Fruit fly (Drosophila melanogaster) whole organism, embryonic: ENCODE data around the gene CG4009.

Experiments
- Aef1 ChIP-seq: fragments of 200-800 bp; sonication (Bioruptor generic); IDR thresholded peaks from 3 replicates; pipeline ENCODE4 v1.3.6; 2022; ENCODE audit warnings: missing biosample characterization, missing genetic modification characterization
- B-H2 ChIP-seq: fragments of 200-800 bp; sonication (Bioruptor generic); optimal IDR thresholded peaks from 2 replicates; lab custom pipeline; 2018; ENCODE audit warnings: missing biosample characterization, mild to moderate bottlenecking, missing genetic modification characterization
- CG11398 ChIP-seq: fragments of 200-800 bp; sonication (Bioruptor generic); optimal IDR thresholded peaks from 2 replicates; lab custom pipeline; 2016; ENCODE audit warnings: missing biosample characterization, missing genetic modification characterization
- CG12236 ChIP-seq: fragments of 200-800 bp; sonication (Bioruptor generic); optimal IDR thresholded peaks from 2 replicates; lab custom pipeline; 2016; ENCODE audit warnings: missing biosample characterization, missing genetic modification characterization
- CG12659 ChIP-seq: fragments of 200-800 bp; sonication (Bioruptor generic); optimal IDR thresholded peaks from 3 replicates; lab custom pipeline; 2017; ENCODE audit warnings: mild to moderate bottlenecking, missing biosample characterization, missing genetic modification reagents, missing genetic modification characterization
- CG12744 ChIP-seq: fragments of 200-800 bp; sonication (Bioruptor generic); optimal IDR thresholded peaks from 2 replicates; lab custom pipeline; 2016; ENCODE audit warnings: missing biosample characterization, missing genetic modification characterization
- CG13123 ChIP-seq: fragments of 200-800 bp; sonication (Bioruptor generic); optimal IDR thresholded peaks from 2 replicates; lab custom pipeline; 2016; ENCODE audit warnings: missing biosample characterization, missing genetic modification characterization
- CG15011 ChIP-seq: fragments of 200-800 bp; sonication (Bioruptor generic); optimal IDR thresholded peaks from 3 replicates; lab custom pipeline; 2018; ENCODE audit warnings: missing biosample characterization, mild to moderate bottlenecking, missing genetic modification characterization
- CG1792 ChIP-seq: fragments of 200-800 bp; sonication (Bioruptor generic); optimal IDR thresholded peaks from 2 replicates; lab custom pipeline; 2016; ENCODE audit warnings: missing biosample characterization, missing genetic modification characterization
- CG18619 ChIP-seq: fragments of 200-800 bp; sonication (Bioruptor generic); optimal IDR thresholded peaks from 3 replicates; lab custom pipeline; 2017; ENCODE audit warnings: missing biosample characterization, mild to moderate bottlenecking, missing genetic modification characterization
- CG2875 ChIP-seq: fragments of 200-800 bp; sonication (Bioruptor generic); optimal IDR thresholded peaks from 2 replicates; lab custom pipeline; 2017; ENCODE audit warnings: missing biosample characterization, mild to moderate bottlenecking, missing genetic modification characterization, missing genetic modification reagents
- CG3065 ChIP-seq: fragments of 200-800 bp; sonication (Bioruptor generic); optimal IDR thresholded peaks from 2 replicates; lab custom pipeline; 2016; ENCODE audit warnings: missing biosample characterization, missing genetic modification characterization
- CG3847 ChIP-seq: fragments of 200-800 bp; sonication (Bioruptor generic); IDR thresholded peaks from 2 replicates; pipeline ENCODE4 v1.3.6; 2022; ENCODE audit warnings: missing biosample characterization, missing genetic modification characterization
- CG6654 ChIP-seq: fragments of 200-800 bp; sonication (Bioruptor generic); optimal IDR thresholded peaks from 2 replicates; lab custom pipeline; 2017; ENCODE audit warnings: missing biosample characterization, mild to moderate bottlenecking, missing genetic modification characterization
- CG6765 ChIP-seq: fragments of 200-800 bp; sonication (Bioruptor generic); optimal IDR thresholded peaks from 3 replicates; lab custom pipeline; 2017; ENCODE audit warnings: missing biosample characterization, mild to moderate bottlenecking, missing genetic modification characterization
- CG6791 ChIP-seq: fragments of 200-800 bp; sonication (Bioruptor generic); IDR thresholded peaks from 3 replicates; pipeline ENCODE4 v1.3.6; 2022; ENCODE audit warnings: missing biosample characterization, missing genetic modification characterization; ENCODE audit not compliant: partially characterized antibody
- CG8089 ChIP-seq: fragments of 200-800 bp; sonication (Bioruptor generic); optimal IDR thresholded peaks from 3 replicates; lab custom pipeline; 2016; ENCODE audit warnings: missing biosample characterization, missing genetic modification characterization
- CG9727 ChIP-seq: fragments of 200-800 bp; sonication (Bioruptor generic); optimal IDR thresholded peaks from 3 replicates; lab custom pipeline; 2017; ENCODE audit warnings: missing biosample characterization, mild to moderate bottlenecking, missing genetic modification characterization
- CrebB ChIP-seq: fragments of 200-800 bp; sonication (Bioruptor generic); optimal IDR thresholded peaks from 3 replicates; lab custom pipeline; 2018; ENCODE audit warnings: missing biosample characterization, mild to moderate bottlenecking, missing genetic modification characterization
- D19A ChIP-seq: fragments of 200-800 bp; optimal IDR thresholded peaks from 3 replicates; lab custom pipeline; 2019; ENCODE audit warnings: missing biosample characterization, mild to moderate bottlenecking, missing genetic modification characterization, moderate library complexity
- E2f1 ChIP-seq: fragments of 200-800 bp; sonication (Bioruptor generic); IDR thresholded peaks from 2 replicates; pipeline ENCODE4 v1.3.6; 2022; ENCODE audit warnings: missing biosample characterization, missing genetic modification characterization
- Ets65A ChIP-seq: fragments of 200-800 bp; sonication (Bioruptor generic); peaks from one replicate; lab custom pipeline; 2016; ENCODE audit warnings: missing biosample characterization, missing genetic modification characterization
- H15 ChIP-seq: fragments of 200-800 bp; sonication (Bioruptor generic); IDR thresholded peaks from 3 replicates; pipeline ENCODE4 v1.3.6; 2022; ENCODE audit warnings: missing biosample characterization, missing genetic modification characterization
- HHEX ChIP-seq: fragments of 200-800 bp; sonication (Bioruptor generic); optimal IDR thresholded peaks from 3 replicates; lab custom pipeline; 2017; ENCODE audit warnings: missing biosample characterization, mild to moderate bottlenecking, missing genetic modification characterization, missing genetic modification reagents
- Lhr ChIP-seq: fragments of 200-800 bp; sonication (Bioruptor generic); optimal IDR thresholded peaks from 3 replicates; lab custom pipeline; 2017; ENCODE audit warnings: mild to moderate bottlenecking, missing biosample characterization, missing genetic modification reagents, missing genetic modification characterization
- Opbp ChIP-seq: fragments of 200-800 bp; sonication (Bioruptor generic); IDR thresholded peaks from 3 replicates; pipeline ENCODE4 v1.3.6; 2022; ENCODE audit warnings: missing biosample characterization, missing genetic modification characterization; ENCODE audit not compliant: partially characterized antibody
- PHDP ChIP-seq: fragments of 200-800 bp; sonication (Bioruptor generic); optimal IDR thresholded peaks from 3 replicates; lab custom pipeline; 2018; ENCODE audit warnings: missing biosample characterization, mild to moderate bottlenecking, missing genetic modification characterization, moderate library complexity
- Pdp1 ChIP-seq, 2 experiments: fragments of 200-800 bp; sonication (Bioruptor generic); optimal IDR thresholded peaks; 3 replicates each; lab custom pipeline; 2016; ENCODE audit warnings: missing biosample characterization in 2 of 2, missing genetic modification characterization in 2 of 2, mild to moderate bottlenecking in 1 of 2, moderate library complexity in 1 of 2
- Side ChIP-seq: fragments of 200-800 bp; sonication (Bioruptor generic); optimal IDR thresholded peaks from 2 replicates; lab custom pipeline; 2016; ENCODE audit warnings: missing biosample characterization, missing genetic modification characterization
- al ChIP-seq: fragments of 200-800 bp; sonication (Bioruptor generic); IDR thresholded peaks from 2 replicates; pipeline ENCODE4 v1.3.6; 2022; ENCODE audit warnings: missing biosample characterization, missing genetic modification characterization
- bab2 ChIP-seq: fragments of 200-800 bp; sonication (Bioruptor generic); optimal IDR thresholded peaks from 2 replicates; lab custom pipeline; 2016; ENCODE audit warnings: missing biosample characterization, missing genetic modification characterization
- bigmax ChIP-seq: fragments of 200-800 bp; sonication (Bioruptor generic); optimal IDR thresholded peaks from 2 replicates; lab custom pipeline; 2018; ENCODE audit warnings: missing biosample characterization, mild to moderate bottlenecking, missing genetic modification characterization
- cg ChIP-seq: fragments of 200-800 bp; sonication (Bioruptor generic); optimal IDR thresholded peaks from 3 replicates; lab custom pipeline; 2019; ENCODE audit warnings: missing biosample characterization, mild to moderate bottlenecking, missing genetic modification characterization, moderate library complexity
- chm ChIP-seq: fragments of 200-800 bp; sonication (Bioruptor generic); IDR thresholded peaks from 2 replicates; pipeline ENCODE4 v1.3.6; 2022; ENCODE audit warnings: missing biosample characterization, missing genetic modification characterization
- corto ChIP-seq: fragments of 200-800 bp; sonication (Bioruptor generic); optimal IDR thresholded peaks from 2 replicates; lab custom pipeline; 2016; ENCODE audit warnings: missing biosample characterization, mild to moderate bottlenecking, missing genetic modification characterization, moderate library complexity
- crc ChIP-seq: fragments of 200-800 bp; sonication (Bioruptor generic); optimal IDR thresholded peaks from 2 replicates; lab custom pipeline; 2016; ENCODE audit warnings: missing biosample characterization, missing genetic modification characterization
- dmrt99B ChIP-seq: fragments of 200-800 bp; sonication (Bioruptor generic); optimal IDR thresholded peaks from 2 replicates; lab custom pipeline; 2018; ENCODE audit warnings: missing biosample characterization, mild to moderate bottlenecking, missing genetic modification characterization, moderate library complexity
- exex ChIP-seq: fragments of 200-800 bp; sonication (Bioruptor generic); optimal IDR thresholded peaks from 4 replicates; lab custom pipeline; 2018; ENCODE audit warnings: missing biosample characterization, mild to moderate bottlenecking, missing genetic modification characterization, moderate library complexity
- fru ChIP-seq: fragments of >200 bp; optimal IDR thresholded peaks from 2 replicates; lab custom pipeline; 2017
- gce ChIP-seq: fragments of 200-800 bp; sonication (Bioruptor generic); IDR thresholded peaks from 3 replicates; pipeline ENCODE4 v1.3.6; 2022; ENCODE audit warnings: missing biosample characterization, missing genetic modification characterization
- gro ChIP-seq: fragments of 200-800 bp; sonication (Bioruptor generic); optimal IDR thresholded peaks from 2 replicates; lab custom pipeline; 2016; ENCODE audit warnings: missing biosample characterization, missing genetic modification characterization
- ham ChIP-seq: fragments of 200-800 bp; sonication (Bioruptor generic); IDR thresholded peaks from 2 replicates; pipeline ENCODE4 v1.3.6; 2022; ENCODE audit warnings: missing biosample characterization, missing genetic modification characterization
- hbn ChIP-seq: fragments of 200-800 bp; sonication (Bioruptor generic); IDR thresholded peaks from 2 replicates; pipeline ENCODE4 v1.3.6; 2022; ENCODE audit warnings: missing biosample characterization, missing genetic modification characterization; ENCODE audit not compliant: partially characterized antibody
- hkb ChIP-seq, 2 experiments: fragments of 200-800 bp in 1 of 2; fragments of >200 bp in 1 of 2; sonication (Bioruptor generic) in 1 of 2; IDR thresholded peaks in 1 of 2; optimal IDR thresholded peaks in 1 of 2; 2 replicates each; pipeline versions ENCODE4 v1.3.6 to Lab custom; 2017 to 2022; ENCODE audit warnings: missing biosample characterization in 1 of 2, missing genetic modification characterization in 1 of 2
- insv ChIP-seq, 2 experiments: fragments of 200-800 bp; sonication (Bioruptor generic); optimal IDR thresholded peaks; 3 replicates each; lab custom pipeline; 2016 to 2018; ENCODE audit warnings: missing biosample characterization in 2 of 2, missing genetic modification characterization in 2 of 2
- jing ChIP-seq: fragments of 200-800 bp; sonication (Bioruptor generic); optimal IDR thresholded peaks from 2 replicates; lab custom pipeline; 2018; ENCODE audit warnings: missing biosample characterization, mild to moderate bottlenecking, missing genetic modification characterization
- mirr ChIP-seq: fragments of 200-800 bp; sonication (Bioruptor generic); optimal IDR thresholded peaks from 3 replicates; lab custom pipeline; 2018; ENCODE audit warnings: missing biosample characterization, mild to moderate bottlenecking, missing genetic modification characterization
- nerfin-1 ChIP-seq: fragments of 200-800 bp; sonication (Bioruptor generic); optimal IDR thresholded peaks from 3 replicates; lab custom pipeline; 2019; ENCODE audit warnings: missing biosample characterization, mild to moderate bottlenecking, missing genetic modification characterization, moderate library complexity
- nerfin-2 ChIP-seq: fragments of 200-800 bp; sonication (Bioruptor generic); IDR thresholded peaks from 2 replicates; pipeline ENCODE4 v1.3.6; 2022; ENCODE audit warnings: missing biosample characterization, missing genetic modification characterization; ENCODE audit not compliant: partially characterized antibody
- sens-2 ChIP-seq: fragments of 200-800 bp; sonication (Bioruptor generic); IDR thresholded peaks from 2 replicates; pipeline ENCODE4 v1.3.6; 2022; ENCODE audit warnings: missing biosample characterization, missing genetic modification characterization
- zen2 ChIP-seq: fragments of 200-800 bp; sonication (Bioruptor generic); IDR thresholded peaks from 3 replicates; pipeline ENCODE4 v1.3.6; 2022; ENCODE audit warnings: missing biosample characterization, missing genetic modification characterization; ENCODE audit not compliant: partially characterized antibody

CG4009 gene

dm6 chr3R:17081359-17081935, 45.6 kb upstream of the CG4009 start (continued):
- TF ChIP-seq insv (GFP tag; optimal IDR thresholded peaks at IDR 0.05; lab: Kevin White, UChicago), result no peak
- no peak for TF ChIP-seq CG9727 (GFP tag; lab: Kevin White, UChicago)
- no peak for TF ChIP-seq HHEX (GFP tag; lab: Kevin White, UChicago)
- no peak for TF ChIP-seq Pdp1 (GFP tag; optimal IDR thresholded peaks at IDR 0.05; lab: Kevin White, UChicago)
- TF ChIP-seq E2f1 (GFP tag; lab: Robert Waterston, UW), result no peak
- TF ChIP-seq D19A (tag; lab: Kevin White, UChicago), result peak; percentile 94
- TF ChIP-seq bab2 (GFP tag; lab: Kevin White, UChicago), result no peak
- no peak for TF ChIP-seq CG2875 (GFP tag; lab: Kevin White, UChicago)
- TF ChIP-seq Aef1 (GFP tag; lab: Robert Waterston, UW), result no peak
- TF ChIP-seq CG13123, result no peak
- TF ChIP-seq chm (GFP tag; lab: Robert Waterston, UW), result no peak
- TF ChIP-seq CG6791 (GFP tag; lab: Robert Waterston, UW), result no peak
- TF ChIP-seq zen2, result no peak
- TF ChIP-seq hbn (GFP tag; lab: Robert Waterston, UW), result no peak
- no peak for TF ChIP-seq al
- TF ChIP-seq CG12659 (GFP tag; lab: Kevin White, UChicago), result no peak
- TF ChIP-seq CG11398 (GFP tag; lab: Kevin White, UChicago), result no peak
- TF ChIP-seq CG18619, result no peak
- TF ChIP-seq Side (GFP tag; lab: Kevin White, UChicago), result no peak
- no peak for TF ChIP-seq gce
- TF ChIP-seq nerfin-2 (GFP tag; lab: Robert Waterston, UW), result no peak
- TF ChIP-seq CG3847, result no peak
- TF ChIP-seq dmrt99B, result no peak
- TF ChIP-seq crc (GFP tag; lab: Kevin White, UChicago), result no peak
- TF ChIP-seq fru (lab: Kevin White, UChicago), result no peak
- no peak for TF ChIP-seq CG6765
- no peak for TF ChIP-seq gro
- TF ChIP-seq cg (GFP tag; lab: Kevin White, UChicago), result no peak
- no peak for TF ChIP-seq CG15011 (GFP tag; lab: Kevin White, UChicago)
- no peak for TF ChIP-seq CG3065 (GFP tag; lab: Kevin White, UChicago)
- no peak for TF ChIP-seq sens-2 (GFP tag; lab: Robert Waterston, UW)
- peak; percentile 4 for TF ChIP-seq nerfin-1
- TF ChIP-seq corto (GFP tag; lab: Kevin White, UChicago), result no peak
- TF ChIP-seq Ets65A (GFP tag; lab: Kevin White, UChicago), result peak; percentile 43
- no peak for TF ChIP-seq CG12744
- TF ChIP-seq ham, result no peak
- TF ChIP-seq jing (GFP tag; lab: Kevin White, UChicago), result no peak
- TF ChIP-seq CG12236 (GFP tag; lab: Kevin White, UChicago), result no peak
- no peak for TF ChIP-seq H15 (GFP tag; lab: Robert Waterston, UW)
- TF ChIP-seq CG8089 (GFP tag; lab: Kevin White, UChicago), result no peak
- TF ChIP-seq CrebB (tag; lab: Kevin White, UChicago), result no peak
- no peak for TF ChIP-seq bigmax (GFP tag; lab: Kevin White, UChicago)
- TF ChIP-seq Lhr (GFP tag; lab: Kevin White, UChicago), result no peak
- no peak for TF ChIP-seq Opbp (GFP tag; lab: Robert Waterston, UW)
- TF ChIP-seq PHDP (tag; lab: Kevin White, UChicago), result peak; percentile 12
- TF ChIP-seq CG6654 (GFP tag; lab: Kevin White, UChicago), result no peak
- TF ChIP-seq exex (tag; lab: Kevin White, UChicago), result no peak
- TF ChIP-seq hkb (optimal IDR thresholded peaks at IDR 0.05; lab: Kevin White, UChicago), result no peak
- no peak for TF ChIP-seq hkb (GFP tag; IDR thresholded peaks at IDR 0.05; lab: Robert Waterston, UW)
- TF ChIP-seq B-H2 (GFP tag; lab: Kevin White, UChicago), result no peak
- no peak for TF ChIP-seq CG1792 (GFP tag; lab: Kevin White, UChicago)
- TF ChIP-seq mirr, result no peak
